Worm (Caenorhabditis elegans) whole organism, young adult: ENCODE measurements around the gene dac-1.
A peak's percentile ranks its signal among the peaks of the same experiment; 100 is the strongest.

ENCODE experiments used
- B0336.3 ChIP-seq: fragments of 200-800 bp; sonication (Bioruptor generic); IDR thresholded peaks from 2 replicates; pipeline ENCODE4 v1.3.6; 2022; ENCODE audit warnings: missing genetic modification characterization, missing compliant biosample characterization
- C17E4.6 ChIP-seq: fragments of 200-800 bp; sonication (Bioruptor generic); IDR thresholded peaks from 2 replicates; pipeline ENCODE4 v1.3.6; 2022; ENCODE audit warnings: missing genetic modification reagents, missing genetic modification characterization, missing compliant biosample characterization
- F39B2.1 ChIP-seq: fragments of 200-800 bp; sonication (Bioruptor generic); IDR thresholded peaks from 2 replicates; pipeline ENCODE4 v1.3.6; 2022; ENCODE audit warnings: missing genetic modification reagents, missing genetic modification characterization, missing compliant biosample characterization
- K12H6.12 ChIP-seq: fragments of 200-800 bp; sonication (Bioruptor generic); optimal IDR thresholded peaks from 2 replicates; lab custom pipeline; 2018; ENCODE audit warnings: mild to moderate bottlenecking, missing genetic modification characterization, missing compliant biosample characterization
- Y53F4B.3 ChIP-seq: fragments of 200-800 bp; sonication (Bioruptor generic); IDR thresholded peaks from 2 replicates; pipeline ENCODE4 v1.3.6; 2022; ENCODE audit warnings: missing genetic modification reagents, missing genetic modification characterization, missing compliant biosample characterization
- ZK185.1 ChIP-seq: sonication (generic microtip); optimal IDR thresholded peaks from 2 replicates; lab custom pipeline; 2016; ENCODE audit warnings: mild to moderate bottlenecking, missing genetic modification characterization, missing compliant biosample characterization; ENCODE audit not compliant: poor library complexity, severe bottlenecking
- akir-1 ChIP-seq: fragments of 200-800 bp; sonication (Bioruptor generic); optimal IDR thresholded peaks from 2 replicates; lab custom pipeline; 2018; ENCODE audit warnings: mild to moderate bottlenecking, missing genetic modification characterization, moderate library complexity, missing compliant biosample characterization
- aptf-3 ChIP-seq: fragments of 200-800 bp; sonication (Bioruptor generic); IDR thresholded peaks from 2 replicates; pipeline ENCODE4 v1.3.6; 2022; ENCODE audit warnings: missing genetic modification characterization, missing compliant biosample characterization
- ceh-100 ChIP-seq: fragments of 200-800 bp; sonication (Bioruptor generic); IDR thresholded peaks from 2 replicates; pipeline ENCODE4 v1.3.6; 2022; ENCODE audit warnings: missing genetic modification reagents, missing genetic modification characterization, missing compliant biosample characterization
- ceh-27 ChIP-seq: fragments of 200-800 bp; sonication (Bioruptor generic); optimal IDR thresholded peaks from 2 replicates; lab custom pipeline; 2018; ENCODE audit warnings: mild to moderate bottlenecking, missing genetic modification characterization, moderate library complexity, missing compliant biosample characterization
- ceh-91 ChIP-seq: fragments of 200-800 bp; sonication (Bioruptor generic); IDR thresholded peaks from 2 replicates; pipeline ENCODE4 v1.3.6; 2022; ENCODE audit warnings: missing genetic modification reagents, missing genetic modification characterization, missing compliant biosample characterization
- dox-1 ChIP-seq: fragments of 200-800 bp; sonication (Bioruptor generic); IDR thresholded peaks from 2 replicates; pipeline ENCODE4 v1.3.6; 2022; ENCODE audit warnings: missing genetic modification reagents, missing genetic modification characterization, missing compliant biosample characterization
- dpff-1 ChIP-seq: sonication (generic microtip); optimal IDR thresholded peaks from 2 replicates; lab custom pipeline; 2017; ENCODE audit warnings: mild to moderate bottlenecking, missing genetic modification characterization, missing compliant biosample characterization
- dpl-1 ChIP-seq: fragments of 150-350 bp; optimal IDR thresholded peaks from 2 replicates; lab custom pipeline; 2014; ENCODE audit warnings: missing biosample characterization, missing genetic modification reagents, missing genetic modification characterization
- egl-18 ChIP-seq: fragments of 200-800 bp; sonication (Bioruptor generic); IDR thresholded peaks from 2 replicates; pipeline ENCODE4 v1.3.6; 2022; ENCODE audit warnings: missing genetic modification reagents, missing genetic modification characterization, missing compliant biosample characterization
- egrh-3 ChIP-seq: fragments of 200-800 bp; sonication (Bioruptor generic); IDR thresholded peaks from 2 replicates; pipeline ENCODE4 v1.3.6; 2022; ENCODE audit warnings: missing genetic modification reagents, missing genetic modification characterization, missing compliant biosample characterization
- ekl-4 ChIP-seq: fragments of 200-800 bp; sonication (Bioruptor generic); IDR thresholded peaks from 2 replicates; pipeline ENCODE4 v1.3.6; 2022; ENCODE audit warnings: missing genetic modification reagents, missing genetic modification characterization, missing compliant biosample characterization
- him-1 ChIP-seq: sonication (generic microtip); optimal IDR thresholded peaks from 2 replicates; lab custom pipeline; 2016; ENCODE audit warnings: missing genotype, missing genetic modification reagents, missing genetic modification characterization, missing compliant biosample characterization
- hrde-1 ChIP-seq: sonication (generic microtip); optimal IDR thresholded peaks from 2 replicates; lab custom pipeline; 2016; ENCODE audit warnings: missing genetic modification characterization, mild to moderate bottlenecking, missing compliant biosample characterization, moderate library complexity, missing genotype, missing genetic modification reagents, borderline replicate concordance
- hsf-1 ChIP-seq: fragments of 200-800 bp; sonication (Bioruptor generic); IDR thresholded peaks from 2 replicates; pipeline ENCODE4 v1.3.6; 2022; ENCODE audit warnings: missing genetic modification reagents, missing genetic modification characterization, missing compliant biosample characterization
- lag-1 ChIP-seq: fragments of 200-800 bp; sonication (Bioruptor generic); IDR thresholded peaks from 2 replicates; pipeline ENCODE4 v1.3.6; 2022; ENCODE audit warnings: missing genetic modification reagents, missing genetic modification characterization, missing compliant biosample characterization
- lin-40 ChIP-seq: sonication (generic microtip); optimal IDR thresholded peaks from 2 replicates; lab custom pipeline; 2016; ENCODE audit warnings: missing genetic modification characterization, mild to moderate bottlenecking, missing compliant biosample characterization, missing genotype, missing genetic modification reagents
- lin-54 ChIP-seq: fragments of 200-800 bp; sonication (Bioruptor generic); optimal IDR thresholded peaks from 2 replicates; lab custom pipeline; 2018; ENCODE audit warnings: mild to moderate bottlenecking, missing genetic modification characterization, missing compliant biosample characterization
- lir-1 ChIP-seq: fragments of 200-800 bp; sonication (Bioruptor generic); conservative IDR thresholded peaks from 2 replicates; pipeline ENCODE4 v1.3.6; 2022; ENCODE audit warnings: missing genetic modification reagents, missing genetic modification characterization, missing compliant biosample characterization
- lsl-1 ChIP-seq: fragments of 200-800 bp; sonication (Bioruptor generic); optimal IDR thresholded peaks from 2 replicates; lab custom pipeline; 2018; ENCODE audit warnings: mild to moderate bottlenecking, missing genetic modification characterization, moderate library complexity, missing compliant biosample characterization
- madf-10 ChIP-seq: sonication (generic microtip); optimal IDR thresholded peaks from 2 replicates; lab custom pipeline; 2016; ENCODE audit warnings: mild to moderate bottlenecking, missing genetic modification characterization, missing compliant biosample characterization
- madf-6 ChIP-seq: fragments of 200-800 bp; sonication (Bioruptor generic); IDR thresholded peaks from 2 replicates; pipeline ENCODE4 v1.3.6; 2022; ENCODE audit warnings: missing genetic modification reagents, missing genetic modification characterization, missing compliant biosample characterization
- madf-8 ChIP-seq: fragments of 200-800 bp; sonication (Bioruptor generic); conservative IDR thresholded peaks from 2 replicates; pipeline ENCODE4 v1.3.6; 2022; ENCODE audit warnings: missing genetic modification reagents, missing genetic modification characterization, missing compliant biosample characterization
- mcd-1 ChIP-seq: fragments of 200-800 bp; sonication (Bioruptor generic); IDR thresholded peaks from 2 replicates; pipeline ENCODE4 v1.3.6; 2022; ENCODE audit warnings: missing genetic modification reagents, missing genetic modification characterization, missing compliant biosample characterization
- mxl-1 ChIP-seq: sonication (generic microtip); optimal IDR thresholded peaks from 2 replicates; lab custom pipeline; 2016; ENCODE audit warnings: missing genetic modification characterization, missing compliant biosample characterization
- nfya-2 ChIP-seq: fragments of 200-800 bp; sonication (Bioruptor generic); IDR thresholded peaks from 2 replicates; pipeline ENCODE4 v1.3.6; 2022; ENCODE audit warnings: missing genetic modification reagents, missing genetic modification characterization, missing compliant biosample characterization
- nfyb-1 ChIP-seq: fragments of 200-800 bp; sonication (Bioruptor generic); IDR thresholded peaks from 2 replicates; pipeline ENCODE4 v1.3.6; 2022; ENCODE audit warnings: missing genetic modification reagents, missing genetic modification characterization, missing compliant biosample characterization
- nhr-27 ChIP-seq: fragments of 200-800 bp; sonication (Bioruptor generic); optimal IDR thresholded peaks from 2 replicates; lab custom pipeline; 2018; ENCODE audit warnings: mild to moderate bottlenecking, missing genetic modification characterization, moderate library complexity, missing compliant biosample characterization
- nhr-90 ChIP-seq: sonication (generic microtip); optimal IDR thresholded peaks from 2 replicates; lab custom pipeline; 2016; ENCODE audit warnings: missing genotype, mild to moderate bottlenecking, missing genetic modification characterization, missing compliant biosample characterization
- rcor-1 ChIP-seq: fragments of 200-800 bp; sonication (Bioruptor generic); IDR thresholded peaks from 2 replicates; pipeline ENCODE4 v1.3.6; 2022; ENCODE audit warnings: missing genetic modification reagents, missing genetic modification characterization, missing compliant biosample characterization
- sea-2 ChIP-seq: fragments of 200-800 bp; sonication (Bioruptor generic); IDR thresholded peaks from 2 replicates; pipeline ENCODE4 v1.3.6; 2022; ENCODE audit warnings: missing genetic modification characterization, missing compliant biosample characterization
- snpc-1.3 ChIP-seq: sonication (generic microtip); optimal IDR thresholded peaks from 2 replicates; lab custom pipeline; 2017; ENCODE audit warnings: missing genetic modification characterization, mild to moderate bottlenecking, missing compliant biosample characterization, antibody characterized with exemption, moderate library complexity, missing genotype, missing genetic modification reagents; ENCODE audit not compliant: insufficient read depth
- snpc-4 ChIP-seq, 5 experiments: fragments of 150-350 bp in 1 of 5; sonication (generic microtip) in 4 of 5; optimal IDR thresholded peaks; 2 replicates each; lab custom pipeline; 2014 to 2018; ENCODE audit warnings: missing genetic modification characterization in 5 of 5, missing biosample characterization in 3 of 5, antibody characterized with exemption in 2 of 5, mild to moderate bottlenecking in 2 of 5, missing compliant biosample characterization in 2 of 5, missing genotype in 2 of 5, moderate library complexity in 2 of 5, missing genetic modification reagents in 1 of 5
- somi-1 ChIP-seq: fragments of 200-800 bp; sonication (Bioruptor generic); optimal IDR thresholded peaks from 2 replicates; lab custom pipeline; 2018; ENCODE audit warnings: mild to moderate bottlenecking, missing genetic modification characterization, missing compliant biosample characterization
- xnd-1 ChIP-seq: sonication (generic microtip); optimal IDR thresholded peaks from 2 replicates; lab custom pipeline; 2016; ENCODE audit warnings: missing genotype, missing genetic modification reagents, missing genetic modification characterization, missing compliant biosample characterization
- ztf-25 ChIP-seq: fragments of 200-800 bp; sonication (Bioruptor generic); IDR thresholded peaks from 2 replicates; pipeline ENCODE4 v1.3.6; 2022; ENCODE audit warnings: missing genetic modification reagents, missing genetic modification characterization, missing compliant biosample characterization
- ztf-28 ChIP-seq: fragments of 200-800 bp; sonication (Bioruptor generic); IDR thresholded peaks from 2 replicates; pipeline ENCODE4 v1.3.6; 2022; ENCODE audit warnings: missing genetic modification reagents, missing genetic modification characterization, missing compliant biosample characterization
- ztf-3 ChIP-seq: fragments of 200-800 bp; sonication (Bioruptor generic); optimal IDR thresholded peaks from 2 replicates; lab custom pipeline; 2018; ENCODE audit warnings: mild to moderate bottlenecking, missing genetic modification characterization, missing compliant biosample characterization

Gene dac-1

DNA sequence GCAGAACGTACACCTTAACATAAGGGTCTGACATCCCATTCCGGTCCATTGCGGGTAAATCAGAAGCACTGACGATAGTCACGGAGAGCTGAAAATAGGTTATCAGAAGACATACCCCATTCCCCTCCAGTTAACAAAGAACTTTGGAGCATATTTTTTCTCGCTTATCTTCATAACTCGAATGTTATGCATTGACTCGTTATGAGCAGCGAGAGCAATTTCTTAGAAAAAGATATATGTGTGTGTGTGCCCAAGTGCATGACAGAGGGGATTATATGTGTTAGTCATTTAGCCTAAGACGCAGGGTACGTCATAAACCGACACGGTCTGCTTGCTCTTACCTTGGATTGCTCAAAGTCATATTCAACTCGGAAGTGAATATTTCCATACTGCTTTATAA, 26.3 kb upstream of the dac-1 start:
- no peak for TF ChIP-seq hsf-1 (GFP tag; lab: Robert Waterston, UW)
- TF ChIP-seq madf-10: no peak
- no peak for TF ChIP-seq snpc-1.3
- no peak for TF ChIP-seq him-1 (tag; lab: Kevin White, UChicago)
- no peak for TF ChIP-seq madf-8 (GFP tag; lab: Robert Waterston, UW)
- no peak for TF ChIP-seq nfya-2 (GFP tag; lab: Robert Waterston, UW)
- TF ChIP-seq F39B2.1 (GFP tag; lab: Robert Waterston, UW): 0 out of 2 replicates have a peak, but pooled peaks have one; percentile 38
- TF ChIP-seq dpl-1 (GFP tag; lab: Kevin White, UChicago): no peak
- TF ChIP-seq, all 124 proteins: peak for 1

DNA sequence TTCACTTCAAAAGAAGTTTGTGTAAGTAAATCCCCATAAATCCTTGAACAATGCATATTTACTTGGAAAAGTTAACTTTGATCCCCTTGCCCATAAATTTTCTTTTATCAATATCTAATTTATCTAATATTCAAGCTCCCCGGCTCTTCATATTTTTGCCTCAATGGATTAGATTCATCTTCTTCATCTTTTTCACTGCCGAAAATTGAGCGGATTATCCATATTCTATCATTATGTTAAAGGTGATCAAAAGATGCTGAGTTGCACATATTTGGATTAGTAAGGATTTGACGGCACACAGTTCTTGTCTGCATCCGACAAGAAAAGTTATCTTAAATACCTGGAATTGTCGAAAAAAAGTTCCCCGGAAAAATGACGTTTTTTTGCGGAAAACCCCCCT, 25.4 kb upstream of the dac-1 start:
- TF ChIP-seq Y53F4B.3 (GFP tag; lab: Robert Waterston, UW) (no peak), C17E4.6 (no peak), sea-2 (GFP tag; lab: Robert Waterston, UW) (no peak), akir-1 (GFP tag; lab: Kevin White, UChicago) (no peak), nhr-27 (tag; lab: Kevin White, UChicago) (no peak), nfyb-1 (GFP tag; lab: Robert Waterston, UW) (no peak), xnd-1 (tag; lab: Kevin White, UChicago) (no peak), mxl-1 (tag; lab: Kevin White, UChicago) (no peak), dpff-1 (no peak)

DNA sequence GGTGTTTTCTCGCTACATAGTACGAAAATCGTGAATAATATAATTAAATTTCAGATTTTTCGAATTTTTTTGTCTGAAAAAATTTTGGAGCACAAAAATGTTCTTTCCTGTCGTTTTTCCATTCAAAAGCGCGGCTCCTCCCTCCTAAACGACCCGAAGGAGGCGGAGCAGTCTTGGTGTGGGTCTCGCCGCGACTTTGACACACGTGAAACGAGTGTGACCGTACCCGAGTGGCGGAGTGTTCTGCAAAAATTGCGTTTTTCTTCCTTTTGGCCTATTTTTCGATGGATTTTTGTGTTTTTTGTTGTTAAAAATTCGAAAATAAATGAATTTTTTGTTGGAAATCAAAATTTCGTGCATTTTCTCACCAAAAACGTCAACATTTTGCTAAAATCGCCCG, 22.4 kb upstream of the dac-1 start, which contains the start of gene snt-2:
Gene snt-2 (minus strand): TSS at position 139 of the 400 bp plus-strand sequence.
- TF ChIP-seq nfyb-1 (GFP tag; lab: Robert Waterston, UW) (0 out of 2 replicates have a peak, but pooled peaks have one; percentile 36), egrh-3 (GFP tag; lab: Robert Waterston, UW) (0 out of 2 replicates have a peak, but pooled peaks have one; percentile 17), mcd-1 (GFP tag; lab: Robert Waterston, UW) (peak; percentile 80), B0336.3 (GFP tag; lab: Robert Waterston, UW) (peak; percentile 51), dpff-1 (no peak), xnd-1 (tag; lab: Kevin White, UChicago) (peak; percentile 23), dox-1 (GFP tag; lab: Robert Waterston, UW) (peak; percentile 83), hsf-1 (GFP tag; lab: Robert Waterston, UW) (no peak), snpc-4 (GFP tag; optimal IDR thresholded peaks at IDR 0.05; lab: Kevin White, UChicago) (no peak), snpc-4 (tag; optimal IDR thresholded peaks at IDR 0.05; lab: Kevin White, UChicago) (peak in 1 of 4 experiments; percentile 3), ceh-100 (GFP tag; lab: Robert Waterston, UW) (peak; percentile 27; the same call in 1 of the 2 replicates), nhr-90 (tag; lab: Kevin White, UChicago) (no peak), lir-1 (GFP tag; lab: Robert Waterston, UW) (no peak), C17E4.6 (no peak), dpl-1 (GFP tag; lab: Kevin White, UChicago) (peak; percentile 20), sea-2 (GFP tag; lab: Robert Waterston, UW) (no peak), ztf-28 (GFP tag; lab: Robert Waterston, UW) (no peak), aptf-3 (GFP tag; lab: Robert Waterston, UW) (no peak), ekl-4 (GFP tag; lab: Robert Waterston, UW) (no peak), ceh-91 (GFP tag; lab: Robert Waterston, UW) (0 out of 2 replicates have a peak, but pooled peaks have one; percentile 44), K12H6.12 (tag; lab: Kevin White, UChicago) (peak; percentile 33), ceh-27 (peak; percentile 67), lin-54 (GFP tag; lab: Kevin White, UChicago) (peak; percentile 58), ztf-25 (GFP tag; lab: Robert Waterston, UW) (no peak), hrde-1 (tag; lab: Kevin White, UChicago) (no peak), ZK185.1 (tag; lab: Kevin White, UChicago) (peak; percentile 25), lag-1 (no peak), rcor-1 (GFP tag; lab: Robert Waterston, UW) (peak; percentile 18; the same call in 1 of the 2 replicates), madf-8 (GFP tag; lab: Robert Waterston, UW) (0 out of 2 replicates have a peak, but pooled peaks have one; percentile 13), lin-40 (peak; percentile 47), lsl-1 (GFP tag; lab: Kevin White, UChicago) (peak; percentile 92), ztf-3 (no peak), madf-6 (peak; percentile 62), snpc-1.3 (peak; percentile 69), somi-1 (GFP tag; lab: Kevin White, UChicago) (no peak), egl-18 (GFP tag; lab: Robert Waterston, UW) (no peak)
